Worm (Caenorhabditis elegans): Measurements from ENCODE around the gene F48F7.6.

The F48F7.6 gene

DNA sequence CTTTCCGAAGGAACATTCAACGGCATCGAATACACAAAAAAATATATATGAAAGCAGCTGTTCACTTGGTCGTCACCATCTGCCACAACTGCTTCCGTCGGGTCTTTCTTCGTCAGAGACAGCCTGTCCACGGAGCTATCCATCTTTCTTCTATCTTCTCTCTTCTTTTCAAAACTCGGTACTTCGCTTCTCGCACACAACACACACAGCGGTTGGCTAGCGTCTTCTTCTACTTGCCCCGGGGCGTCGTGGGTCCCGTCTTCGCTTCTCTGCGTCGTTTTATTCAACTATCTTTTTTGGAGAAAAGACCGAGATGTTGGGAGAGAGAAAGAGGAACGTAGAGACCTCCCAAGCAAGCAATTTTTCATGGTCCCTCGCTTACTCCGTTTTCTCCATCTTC lies 39.1 kb downstream of the F48F7.6 start (continued):
- peak; percentile 45; the same call in 1 of the 2 replicates for TF ChIP-seq zfh-2 (GFP tag; conservative IDR thresholded peaks at IDR 0.05)
- TF ChIP-seq dox-1 (GFP tag; IDR thresholded peaks at IDR 0.05), result no peak
- TF ChIP-seq hmg-1.2 (GFP tag; IDR thresholded peaks at IDR 0.05), result peak; percentile 27; the same call in 1 of the 2 replicates

- TF ChIP-seq Y79H2A.3 (GFP tag; conservative IDR thresholded peaks at IDR 0.05) (no peak), T07F8.4 (tag; optimal IDR thresholded peaks at IDR 0.05) (no peak), snpc-4 (GFP tag; optimal IDR thresholded peaks at IDR 0.05) (no peak), snpc-4 (tag; optimal IDR thresholded peaks at IDR 0.05) (no peak), nfyb-1 (GFP tag; IDR thresholded peaks at IDR 0.05) (no peak), cebp-1 (GFP tag; IDR thresholded peaks at IDR 0.05) (no peak), cebp-1 (tag; optimal IDR thresholded peaks at IDR 0.05) (no peak)
Measured at ce11 chrX:14020290-14020689, 42.7 kb downstream of the F48F7.6 start, which contains the start of gene C04C11.1. Gene C04C11.1 (plus strand): TSS chrX:14020590.

DNA sequence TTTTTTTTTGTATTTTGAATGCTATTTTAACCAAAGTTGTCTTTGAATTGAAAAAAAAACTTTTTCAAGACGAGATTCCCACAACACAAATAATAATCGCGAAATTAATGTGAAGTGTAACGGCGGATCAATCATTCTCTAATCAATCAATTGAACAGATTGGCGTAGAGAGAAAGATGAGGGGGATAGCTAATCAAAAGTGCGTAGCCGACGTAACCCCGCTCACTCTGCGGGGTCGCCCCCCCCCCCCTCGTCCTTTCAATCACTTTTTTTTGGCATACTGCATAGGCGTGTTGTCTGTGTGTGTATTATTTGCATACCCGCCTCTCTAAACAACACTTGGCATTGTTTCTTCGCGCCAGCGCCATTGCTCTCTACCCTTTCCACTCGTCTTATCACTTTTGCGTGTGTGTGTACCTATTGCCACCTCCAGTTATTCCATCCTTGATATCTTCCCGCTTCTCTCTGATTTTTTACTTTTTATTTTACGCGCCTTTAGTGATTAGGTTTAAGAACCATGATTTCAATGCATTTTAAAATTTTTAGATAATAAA lies 46.8 kb downstream of the F48F7.6 start:
- 0 out of 2 replicates have a peak, but pooled peaks have one; percentile 25 for TF ChIP-seq zfh-2 (GFP tag; conservative IDR thresholded peaks at IDR 0.05)
- TF ChIP-seq unc-130 (GFP tag; optimal IDR thresholded peaks at IDR 0.05), result no peak
- TF ChIP-seq lin-40 (tag; optimal IDR thresholded peaks at IDR 0.05), result no peak
- TF ChIP-seq unc-62 (GFP tag; optimal IDR thresholded peaks at IDR 0.05), result no peak
- peak; percentile 76 for TF ChIP-seq nhr-80 (tag; optimal IDR thresholded peaks at IDR 0.05)
- TF ChIP-seq let-607 (tag; optimal IDR thresholded peaks at IDR 0.05), result no peak
- TF ChIP-seq C06A6.2 (GFP tag; conservative IDR thresholded peaks at IDR 0.05), result no peak
- no peak for TF ChIP-seq sptf-2 (GFP tag; optimal IDR thresholded peaks at IDR 0.05)
- no peak for TF ChIP-seq nfya-2 (GFP tag; IDR thresholded peaks at IDR 0.05)
- TF ChIP-seq attf-5 (GFP tag; optimal IDR thresholded peaks at IDR 0.05), result no peak
- no peak for TF ChIP-seq B0336.3 (GFP tag; IDR thresholded peaks at IDR 0.05)
- TF ChIP-seq rec-8 (tag; optimal IDR thresholded peaks at IDR 0.05), result no peak
- no peak for TF ChIP-seq F57A8.1 (GFP tag; optimal IDR thresholded peaks at IDR 0.05)
- no peak for TF ChIP-seq lag-1 (GFP tag; IDR thresholded peaks at IDR 0.05)
- TF ChIP-seq mxl-1 (tag; optimal IDR thresholded peaks at IDR 0.05), result no peak

ce11 chrX:14026893-14027292 lies 49.3 kb downstream of the F48F7.6 start:
- TF ChIP-seq Y53G8AR.9 (GFP tag; conservative IDR thresholded peaks at IDR 0.05) (no peak), unc-62 (GFP tag; optimal IDR thresholded peaks at IDR 0.05) (no peak), ztf-28 (GFP tag; IDR thresholded peaks at IDR 0.05) (no peak), tlf-1 (GFP tag; optimal IDR thresholded peaks at IDR 0.05) (no peak), lin-35 (GFP tag; optimal IDR thresholded peaks at IDR 0.05) (no peak), Y95B8A.8 (GFP tag; IDR thresholded peaks at IDR 0.05) (no peak), madf-10 (tag; optimal IDR thresholded peaks at IDR 0.05) (no peak), zfh-2 (GFP tag; conservative IDR thresholded peaks at IDR 0.05) (peak; percentile 34; the same call in 1 of the 2 replicates)

DNA sequence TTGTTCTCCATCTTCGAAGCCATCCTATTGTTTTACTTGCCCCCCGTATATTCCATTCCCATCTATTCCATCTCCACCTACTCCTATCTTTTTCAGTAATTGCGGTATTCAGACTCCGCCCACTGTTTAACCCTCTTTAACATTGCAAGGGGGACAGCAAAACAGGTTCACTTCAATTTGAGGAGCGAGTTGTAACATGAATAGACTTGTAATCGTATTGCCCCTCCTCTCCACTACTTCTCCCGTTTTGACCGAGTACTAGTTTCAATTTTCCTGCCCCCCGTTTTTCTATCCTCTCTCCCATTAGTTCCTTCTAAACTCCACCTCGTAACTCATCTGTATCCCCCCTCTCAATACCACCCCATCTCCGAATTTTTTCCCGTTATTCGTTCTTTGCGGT lies 50.9 kb downstream of the F48F7.6 start:
- no peak for TF ChIP-seq F33H1.4 (GFP tag; IDR thresholded peaks at IDR 0.05)
